Fruit fly (Drosophila melanogaster): ENCODE measurements around the gene ari-1.

- no peak for TF ChIP-seq CG8319 (GFP tag; optimal IDR thresholded peaks at IDR 0.05)
- no peak for TF ChIP-seq Ets21C (GFP tag; optimal IDR thresholded peaks at IDR 0.05)
- no peak for TF ChIP-seq CG32006 (GFP tag; optimal IDR thresholded peaks at IDR 0.05)
- no peak for TF ChIP-seq Blimp-1 (GFP tag; optimal IDR thresholded peaks at IDR 0.05)
- no peak for TF ChIP-seq CG8119 (GFP tag; IDR thresholded peaks at IDR 0.05)
These were observed 20.7 kb downstream of the ari-1 start, which contains the start of gene wupA for dm6 chrX:18116811-18117383.

Measured in whole organism, prepupa.